Worm (Caenorhabditis elegans) whole organism, young adult: ENCODE results near the gene mog-5.

Source experiments
- B0019.2 ChIP-seq: fragments of 200-800 bp; sonication (Bioruptor generic); conservative IDR thresholded peaks from 2 replicates; pipeline ENCODE4 v1.3.6; 2022; ENCODE audit warnings: missing genetic modification reagents, missing genetic modification characterization, missing compliant biosample characterization
- B0336.3 ChIP-seq: fragments of 200-800 bp; sonication (Bioruptor generic); IDR thresholded peaks from 2 replicates; pipeline ENCODE4 v1.3.6; 2022; ENCODE audit warnings: missing genetic modification characterization, missing compliant biosample characterization
- C17E4.6 ChIP-seq: fragments of 200-800 bp; sonication (Bioruptor generic); IDR thresholded peaks from 2 replicates; pipeline ENCODE4 v1.3.6; 2022; ENCODE audit warnings: missing genetic modification reagents, missing genetic modification characterization, missing compliant biosample characterization
- F10E7.11 ChIP-seq: sonication (generic microtip); optimal IDR thresholded peaks from 2 replicates; lab custom pipeline; 2017; ENCODE audit warnings: mild to moderate bottlenecking, missing genetic modification characterization, moderate library complexity, missing compliant biosample characterization
- F37B4.10 ChIP-seq: fragments of 200-800 bp; sonication (Bioruptor generic); IDR thresholded peaks from 2 replicates; pipeline ENCODE4 v1.3.6; 2022; ENCODE audit warnings: missing genetic modification characterization, missing compliant biosample characterization
- F39B2.1 ChIP-seq: fragments of 200-800 bp; sonication (Bioruptor generic); IDR thresholded peaks from 2 replicates; pipeline ENCODE4 v1.3.6; 2022; ENCODE audit warnings: missing genetic modification reagents, missing genetic modification characterization, missing compliant biosample characterization
- F57A8.1 ChIP-seq: fragments of 200-800 bp; sonication (Bioruptor generic); optimal IDR thresholded peaks from 2 replicates; lab custom pipeline; 2018; ENCODE audit warnings: mild to moderate bottlenecking, missing genetic modification characterization, moderate library complexity, missing compliant biosample characterization
- F57C9.4 ChIP-seq: sonication (generic microtip); optimal IDR thresholded peaks from 2 replicates; lab custom pipeline; 2017; ENCODE audit warnings: mild to moderate bottlenecking, missing genetic modification characterization, missing compliant biosample characterization
- T07F8.4 ChIP-seq: sonication (generic microtip); optimal IDR thresholded peaks from 2 replicates; lab custom pipeline; 2016; ENCODE audit warnings: mild to moderate bottlenecking, missing genetic modification characterization, moderate library complexity, missing compliant biosample characterization
- Y67H2A.10 ChIP-seq: fragments of 200-800 bp; sonication (Bioruptor generic); conservative IDR thresholded peaks from 2 replicates; pipeline ENCODE4 v1.3.6; 2022; ENCODE audit warnings: missing genetic modification reagents, missing genetic modification characterization, missing compliant biosample characterization
- Y79H2A.3 ChIP-seq: fragments of 200-800 bp; sonication (Bioruptor generic); conservative IDR thresholded peaks from 2 replicates; pipeline ENCODE4 v1.3.6; 2022; ENCODE audit warnings: missing genetic modification reagents, missing genetic modification characterization, missing compliant biosample characterization
- akir-1 ChIP-seq: fragments of 200-800 bp; sonication (Bioruptor generic); optimal IDR thresholded peaks from 2 replicates; lab custom pipeline; 2018; ENCODE audit warnings: mild to moderate bottlenecking, missing genetic modification characterization, moderate library complexity, missing compliant biosample characterization
- aptf-2 ChIP-seq: fragments of 200-800 bp; sonication (Bioruptor generic); conservative IDR thresholded peaks from 2 replicates; pipeline ENCODE4 v1.3.6; 2022; ENCODE audit warnings: missing genetic modification reagents, missing genetic modification characterization, missing compliant biosample characterization
- atf-7 ChIP-seq: sonication (generic microtip); optimal IDR thresholded peaks from 2 replicates; lab custom pipeline; 2017; ENCODE audit warnings: mild to moderate bottlenecking, missing genetic modification characterization, missing compliant biosample characterization
- attf-3 ChIP-seq: fragments of 200-800 bp; sonication (Bioruptor generic); conservative IDR thresholded peaks from 2 replicates; pipeline ENCODE4 v1.3.6; 2022; ENCODE audit warnings: missing genetic modification reagents, missing genetic modification characterization, missing compliant biosample characterization
- bed-1 ChIP-seq: fragments of 200-800 bp; sonication (Bioruptor generic); IDR thresholded peaks from 2 replicates; pipeline ENCODE4 v1.3.6; 2022; ENCODE audit warnings: missing genetic modification reagents, missing genetic modification characterization, missing compliant biosample characterization
- ccch-3 ChIP-seq: fragments of 200-800 bp; sonication (Bioruptor generic); optimal IDR thresholded peaks from 2 replicates; lab custom pipeline; 2018; ENCODE audit warnings: mild to moderate bottlenecking, missing genetic modification characterization, missing compliant biosample characterization
- cebp-2 ChIP-seq: fragments of 200-800 bp; sonication (Bioruptor generic); IDR thresholded peaks from 2 replicates; pipeline ENCODE4 v1.3.6; 2022; ENCODE audit warnings: missing genetic modification characterization, missing compliant biosample characterization
- ceh-79 ChIP-seq: sonication (generic microtip); optimal IDR thresholded peaks from 2 replicates; lab custom pipeline; 2017; ENCODE audit warnings: mild to moderate bottlenecking, missing genetic modification characterization, missing compliant biosample characterization
- ceh-91 ChIP-seq: fragments of 200-800 bp; sonication (Bioruptor generic); IDR thresholded peaks from 2 replicates; pipeline ENCODE4 v1.3.6; 2022; ENCODE audit warnings: missing genetic modification reagents, missing genetic modification characterization, missing compliant biosample characterization
- efl-1 ChIP-seq: fragments of 150-350 bp; optimal IDR thresholded peaks from 2 replicates; lab custom pipeline; 2014; ENCODE audit warnings: missing biosample characterization, missing genetic modification reagents, missing genetic modification characterization
- gei-17 ChIP-seq: fragments of 200-800 bp; sonication (Bioruptor generic); optimal IDR thresholded peaks from 2 replicates; lab custom pipeline; 2018; ENCODE audit warnings: mild to moderate bottlenecking, missing genetic modification characterization, missing compliant biosample characterization
- hlh-26 ChIP-seq: fragments of 200-800 bp; sonication (Bioruptor generic); conservative IDR thresholded peaks from 2 replicates; pipeline ENCODE4 v1.3.6; 2022; ENCODE audit warnings: missing genetic modification reagents, missing genetic modification characterization, missing compliant biosample characterization
- hmg-1.2 ChIP-seq: fragments of 200-800 bp; sonication (Bioruptor generic); IDR thresholded peaks from 2 replicates; pipeline ENCODE4 v1.3.6; 2022; ENCODE audit warnings: missing genetic modification reagents, missing genetic modification characterization, missing compliant biosample characterization
- hrde-1 ChIP-seq: sonication (generic microtip); optimal IDR thresholded peaks from 2 replicates; lab custom pipeline; 2016; ENCODE audit warnings: missing genetic modification characterization, mild to moderate bottlenecking, missing compliant biosample characterization, moderate library complexity, missing genotype, missing genetic modification reagents, borderline replicate concordance
- lin-26 ChIP-seq: fragments of 200-800 bp; sonication (Bioruptor generic); IDR thresholded peaks from 2 replicates; pipeline ENCODE4 v1.3.6; 2022; ENCODE audit warnings: missing genetic modification reagents, missing genetic modification characterization, missing compliant biosample characterization
- lsl-1 ChIP-seq: fragments of 200-800 bp; sonication (Bioruptor generic); optimal IDR thresholded peaks from 2 replicates; lab custom pipeline; 2018; ENCODE audit warnings: mild to moderate bottlenecking, missing genetic modification characterization, moderate library complexity, missing compliant biosample characterization
- madf-10 ChIP-seq: sonication (generic microtip); optimal IDR thresholded peaks from 2 replicates; lab custom pipeline; 2016; ENCODE audit warnings: mild to moderate bottlenecking, missing genetic modification characterization, missing compliant biosample characterization
- mcd-1 ChIP-seq: fragments of 200-800 bp; sonication (Bioruptor generic); IDR thresholded peaks from 2 replicates; pipeline ENCODE4 v1.3.6; 2022; ENCODE audit warnings: missing genetic modification reagents, missing genetic modification characterization, missing compliant biosample characterization
- nfya-2 ChIP-seq: fragments of 200-800 bp; sonication (Bioruptor generic); IDR thresholded peaks from 2 replicates; pipeline ENCODE4 v1.3.6; 2022; ENCODE audit warnings: missing genetic modification reagents, missing genetic modification characterization, missing compliant biosample characterization
- nfyb-1 ChIP-seq: fragments of 200-800 bp; sonication (Bioruptor generic); IDR thresholded peaks from 2 replicates; pipeline ENCODE4 v1.3.6; 2022; ENCODE audit warnings: missing genetic modification reagents, missing genetic modification characterization, missing compliant biosample characterization
- nhr-179 ChIP-seq: sonication (generic microtip); optimal IDR thresholded peaks from 2 replicates; lab custom pipeline; 2016; ENCODE audit warnings: mild to moderate bottlenecking, missing genetic modification characterization, missing compliant biosample characterization
- nhr-27 ChIP-seq: fragments of 200-800 bp; sonication (Bioruptor generic); optimal IDR thresholded peaks from 2 replicates; lab custom pipeline; 2018; ENCODE audit warnings: mild to moderate bottlenecking, missing genetic modification characterization, moderate library complexity, missing compliant biosample characterization
- nhr-90 ChIP-seq: sonication (generic microtip); optimal IDR thresholded peaks from 2 replicates; lab custom pipeline; 2016; ENCODE audit warnings: missing genotype, mild to moderate bottlenecking, missing genetic modification characterization, missing compliant biosample characterization
- pbrm-1 ChIP-seq: fragments of 200-800 bp; sonication (Bioruptor generic); IDR thresholded peaks from 2 replicates; pipeline ENCODE4 v1.3.6; 2022; ENCODE audit warnings: missing genetic modification reagents, missing genetic modification characterization, missing compliant biosample characterization
- sdz-38 ChIP-seq: sonication (generic microtip); optimal IDR thresholded peaks from 2 replicates; lab custom pipeline; 2016; ENCODE audit warnings: missing genotype, missing genetic modification characterization, missing compliant biosample characterization
- snpc-1.1 ChIP-seq: sonication (generic microtip); optimal IDR thresholded peaks from 2 replicates; lab custom pipeline; 2017; ENCODE audit warnings: missing genetic modification characterization, mild to moderate bottlenecking, missing compliant biosample characterization, antibody characterized with exemption, moderate library complexity, missing genotype, missing genetic modification reagents; ENCODE audit not compliant: insufficient read depth
- snpc-1.3 ChIP-seq: sonication (generic microtip); optimal IDR thresholded peaks from 2 replicates; lab custom pipeline; 2017; ENCODE audit warnings: missing genetic modification characterization, mild to moderate bottlenecking, missing compliant biosample characterization, antibody characterized with exemption, moderate library complexity, missing genotype, missing genetic modification reagents; ENCODE audit not compliant: insufficient read depth
- sptf-2 ChIP-seq: fragments of 200-800 bp; sonication (Bioruptor generic); optimal IDR thresholded peaks from 2 replicates; lab custom pipeline; 2018; ENCODE audit warnings: mild to moderate bottlenecking, missing genetic modification characterization, missing compliant biosample characterization
- tbx-9 ChIP-seq: sonication (generic microtip); optimal IDR thresholded peaks from 2 replicates; lab custom pipeline; 2016; ENCODE audit warnings: borderline replicate concordance, missing genetic modification characterization, inconsistent platforms, missing compliant biosample characterization
- zfh-2 ChIP-seq: fragments of 200-800 bp; sonication (Bioruptor generic); conservative IDR thresholded peaks from 2 replicates; pipeline ENCODE4 v1.3.6; 2022; ENCODE audit warnings: missing genetic modification reagents, missing genetic modification characterization, missing compliant biosample characterization
- ztf-6 ChIP-seq: fragments of 200-800 bp; sonication (Bioruptor generic); IDR thresholded peaks from 2 replicates; pipeline ENCODE4 v1.3.6; 2022; ENCODE audit warnings: missing genetic modification reagents, missing genetic modification characterization, missing compliant biosample characterization

Gene mog-5

ce11 chrII:5358137-5358745, 41.1 kb upstream of the mog-5 start, which contains the start of the genes F09E5.11 and bmy-1 (continued):
- peak; percentile 23 for TF ChIP-seq snpc-1.1 (tag; lab: Kevin White, UChicago)
- peak; percentile 73 for TF ChIP-seq akir-1
- no peak for TF ChIP-seq sdz-38 (tag; lab: Kevin White, UChicago)
- TF ChIP-seq ceh-79 (tag; lab: Kevin White, UChicago), result no peak
- TF ChIP-seq ccch-3, result peak; percentile 74
- TF ChIP-seq cebp-2 (GFP tag; lab: Robert Waterston, UW), result no peak
- TF ChIP-seq ztf-6 (GFP tag; lab: Robert Waterston, UW), result peak; percentile 30; the same call in 1 of the 2 replicates
- no peak for TF ChIP-seq gei-17 (GFP tag; lab: Kevin White, UChicago)
- TF ChIP-seq atf-7, result peak; percentile 81
- peak; percentile 84 for TF ChIP-seq mcd-1 (GFP tag; lab: Robert Waterston, UW)
- peak; percentile 68 for TF ChIP-seq ceh-91 (GFP tag; lab: Robert Waterston, UW)
- TF ChIP-seq nhr-179, result no peak
- TF ChIP-seq C17E4.6 (GFP tag; lab: Robert Waterston, UW), result 0 out of 2 replicates have a peak, but pooled peaks have one; percentile 30
- TF ChIP-seq attf-3 (GFP tag; lab: Robert Waterston, UW), result peak; percentile 50; the same call in 1 of the 2 replicates
- TF ChIP-seq F10E7.11 (tag; lab: Kevin White, UChicago), result no peak
- no peak for TF ChIP-seq F37B4.10 (GFP tag; lab: Robert Waterston, UW)
- peak; percentile 80 for TF ChIP-seq nfyb-1 (GFP tag; lab: Robert Waterston, UW)
- peak; percentile 86 for TF ChIP-seq Y67H2A.10 (GFP tag; lab: Robert Waterston, UW)
- no peak for TF ChIP-seq tbx-9
- peak; percentile 63 for TF ChIP-seq sptf-2
- TF ChIP-seq B0019.2 (GFP tag; lab: Robert Waterston, UW), result peak; percentile 77; the same call in 1 of the 2 replicates
- TF ChIP-seq F57C9.4 (tag; lab: Kevin White, UChicago), result no peak
- 0 out of 2 replicates have a peak, but pooled peaks have one; percentile 73 for TF ChIP-seq bed-1
- TF ChIP-seq zfh-2 (GFP tag; lab: Robert Waterston, UW), result peak; percentile 93
- no peak for TF ChIP-seq hlh-26
- peak; percentile 17 for TF ChIP-seq efl-1
- TF ChIP-seq hmg-1.2 (GFP tag; lab: Robert Waterston, UW), result peak; percentile 51; the same call in 1 of the 2 replicates
- TF ChIP-seq nhr-90 (tag; lab: Kevin White, UChicago), result no peak
- no peak for TF ChIP-seq nhr-27 (tag; lab: Kevin White, UChicago)
- no peak for TF ChIP-seq nfya-2
- TF ChIP-seq madf-10 (tag; lab: Kevin White, UChicago), result peak; percentile 61
- no peak for TF ChIP-seq snpc-1.3
- TF ChIP-seq Y79H2A.3 (GFP tag; lab: Robert Waterston, UW), result no peak
- peak; percentile 71 for TF ChIP-seq lsl-1 (GFP tag; lab: Kevin White, UChicago)
- no peak for TF ChIP-seq T07F8.4
- TF ChIP-seq pbrm-1 (GFP tag; lab: Robert Waterston, UW), result peak; percentile 84
- TF ChIP-seq hrde-1, result no peak
- peak; percentile 83 for TF ChIP-seq aptf-2 (GFP tag; lab: Robert Waterston, UW)
- 0 out of 2 replicates have a peak, but pooled peaks have one; percentile 34 for TF ChIP-seq lin-26 (GFP tag; lab: Robert Waterston, UW)
- no peak for TF ChIP-seq F57A8.1
- peak; percentile 73 for TF ChIP-seq B0336.3
- TF ChIP-seq F39B2.1 (GFP tag; lab: Robert Waterston, UW), result no peak
